Worm (Caenorhabditis elegans): ENCODE measurements around the gene anmt-1.

The anmt-1 gene

DNA sequence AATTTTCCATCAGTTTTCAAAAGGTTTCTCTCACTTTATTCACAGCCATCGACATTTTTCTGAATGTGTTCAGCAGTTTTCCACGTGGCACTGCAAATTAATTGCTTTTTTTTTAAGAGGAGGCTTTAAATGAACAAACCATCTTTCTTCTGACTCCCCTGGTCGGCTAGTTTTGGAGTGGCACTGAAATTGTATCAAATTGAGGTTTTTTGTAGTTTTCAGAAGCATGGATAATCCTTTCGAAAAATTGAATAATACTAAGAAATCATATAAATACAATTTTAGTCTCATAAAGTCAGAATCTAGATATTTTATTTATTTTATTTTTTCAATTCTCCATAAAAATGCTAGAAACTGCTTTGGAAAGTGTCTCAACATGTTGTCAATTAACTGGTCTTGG lies 20.2 kb downstream of the anmt-1 start, which contains the start of gene B0303.16:
Gene B0303.16 (plus strand): TSS at position 301 of the 400 bp plus-strand sequence.
- TF ChIP-seq irx-1 (tag; optimal IDR thresholded peaks at IDR 0.05) (no peak), unc-86 (tag; optimal IDR thresholded peaks at IDR 0.05) (no peak)

DNA sequence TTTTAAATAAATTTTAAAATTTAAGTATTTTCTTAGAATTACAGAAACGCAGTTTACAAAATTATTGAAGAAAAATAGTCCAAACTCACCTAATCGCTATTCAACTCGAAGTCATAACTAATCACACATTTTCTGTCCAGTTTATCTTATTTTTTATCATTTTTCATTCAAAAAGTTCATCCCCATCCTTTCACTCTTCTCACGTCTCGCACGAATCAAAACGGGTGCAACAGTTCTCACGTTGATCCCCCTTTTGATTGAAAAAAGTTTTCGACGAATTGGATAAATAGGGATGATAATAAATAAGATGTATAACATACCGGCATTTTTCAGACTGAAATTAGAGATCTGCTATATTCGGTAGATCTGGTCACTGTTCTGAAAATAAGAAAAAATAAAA lies 25.1 kb downstream of the anmt-1 start:
- peak in 1 of 6 experiments; percentile 20 for TF ChIP-seq elt-3 (tag; optimal IDR thresholded peaks at IDR 0.05)
- TF ChIP-seq nhr-85 (tag) = peak; percentile 73
- TF ChIP-seq blmp-1 (tag; optimal IDR thresholded peaks at IDR 0.05) = peak; percentile 95
- TF ChIP-seq nhr-12 (tag; optimal IDR thresholded peaks at IDR 0.05) = no peak

DNA sequence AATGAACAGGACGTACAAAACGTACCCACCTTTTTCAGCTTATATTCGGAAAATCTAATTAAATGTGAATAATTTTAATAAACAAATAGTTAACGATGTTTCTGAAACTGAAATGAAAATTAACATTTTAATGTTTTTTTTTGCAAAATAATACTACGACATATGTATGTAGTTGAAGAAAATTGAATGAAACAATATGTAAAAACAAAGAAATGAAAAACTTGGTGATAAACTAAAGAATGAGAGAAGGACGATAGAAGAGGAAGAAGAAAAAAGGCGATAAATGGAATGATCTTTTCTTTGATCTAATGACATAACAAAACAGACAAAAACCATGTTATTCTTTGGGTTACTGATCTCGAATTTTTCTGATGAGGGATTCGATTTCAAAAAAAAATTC lies 25.7 kb downstream of the anmt-1 start, which contains the start of gene B0303.11:
Gene B0303.11 (minus strand): TSS at position 101 of the 400 bp plus-strand sequence.
- TF ChIP-seq fkh-8 (tag; optimal IDR thresholded peaks at IDR 0.05) = no peak
- no peak for TF ChIP-seq ces-1 (GFP tag; optimal IDR thresholded peaks at IDR 0.05)
- no peak for TF ChIP-seq egl-13 (tag; optimal IDR thresholded peaks at IDR 0.05)

DNA sequence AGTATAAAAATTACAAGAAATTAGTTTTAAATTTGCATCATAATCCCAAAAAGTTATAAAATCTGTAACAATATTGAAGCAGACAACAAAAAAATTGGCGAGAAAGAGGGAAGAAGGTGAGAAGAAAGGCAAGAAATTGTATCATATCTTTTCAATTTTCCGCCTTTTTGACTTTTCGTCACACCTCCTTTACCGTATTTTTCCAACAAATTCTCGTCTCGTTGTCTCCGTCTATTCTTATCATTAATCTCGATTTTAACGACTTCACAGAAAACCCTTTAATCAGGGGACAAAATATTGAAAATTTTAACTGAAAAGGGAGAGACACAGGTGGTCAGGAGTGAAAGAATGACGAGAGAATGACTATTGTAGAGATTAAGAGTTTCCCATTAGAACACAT lies 28.4 kb downstream of the anmt-1 start:
- no peak for TF ChIP-seq fkh-10 (GFP tag; optimal IDR thresholded peaks at IDR 0.05)
- no peak for TF ChIP-seq ceh-8 (GFP tag; optimal IDR thresholded peaks at IDR 0.05)
- TF ChIP-seq ets-5 (GFP tag; IDR thresholded peaks at IDR 0.05) = no peak
- TF ChIP-seq irx-1 (tag; optimal IDR thresholded peaks at IDR 0.05) = no peak
- TF ChIP-seq xbp-1 (tag; optimal IDR thresholded peaks at IDR 0.05) = no peak
- peak; percentile 4 for TF ChIP-seq lin-14 (GFP tag; optimal IDR thresholded peaks at IDR 0.05)
- TF ChIP-seq unc-86 (tag; optimal IDR thresholded peaks at IDR 0.05) = no peak
- TF ChIP-seq ceh-88 (GFP tag; IDR thresholded peaks at IDR 0.05) = no peak
- no peak for TF ChIP-seq skn-1 (tag; optimal IDR thresholded peaks at IDR 0.05)
- TF ChIP-seq nhr-28 (tag; optimal IDR thresholded peaks at IDR 0.05) = no peak
- TF ChIP-seq lin-35 (GFP tag; optimal IDR thresholded peaks at IDR 0.05) = no peak
- TF ChIP-seq vab-15 (tag; optimal IDR thresholded peaks at IDR 0.05) = no peak
- TF ChIP-seq lin-15B (tag; optimal IDR thresholded peaks at IDR 0.05) = no peak
- no peak for TF ChIP-seq dsc-1 (tag; optimal IDR thresholded peaks at IDR 0.05)
- no peak for TF ChIP-seq elt-2 (tag; optimal IDR thresholded peaks at IDR 0.05)
- no peak for TF ChIP-seq nhr-77 (tag; optimal IDR thresholded peaks at IDR 0.05)
- no peak for TF ChIP-seq pag-3 (tag; optimal IDR thresholded peaks at IDR 0.05; ENCODE audit: borderline replicate concordance, insufficient read depth)
- TF ChIP-seq dpl-1 (GFP tag; optimal IDR thresholded peaks at IDR 0.05) = no peak
- TF ChIP-seq elt-3 (tag; optimal IDR thresholded peaks at IDR 0.05) = peak in 2 of 6 experiments; percentile 1 to 59
- TF ChIP-seq efl-1 (optimal IDR thresholded peaks at IDR 0.05) = no peak
- TF ChIP-seq efl-1 (GFP tag; optimal IDR thresholded peaks at IDR 0.05 in 1 of 2) = no peak
- no peak for TF ChIP-seq hlh-17 (GFP tag; optimal IDR thresholded peaks at IDR 0.05; ENCODE audit: borderline replicate concordance)
- no peak for TF ChIP-seq snu-23 (GFP tag; optimal IDR thresholded peaks at IDR 0.05)
- TF ChIP-seq zip-4 (GFP tag; optimal IDR thresholded peaks at IDR 0.05) = no peak
- no peak for TF ChIP-seq lir-3 (tag; optimal IDR thresholded peaks at IDR 0.05; ENCODE audit: poor library complexity)
- peak; percentile 54 for TF ChIP-seq blmp-1 (tag; optimal IDR thresholded peaks at IDR 0.05)

DNA sequence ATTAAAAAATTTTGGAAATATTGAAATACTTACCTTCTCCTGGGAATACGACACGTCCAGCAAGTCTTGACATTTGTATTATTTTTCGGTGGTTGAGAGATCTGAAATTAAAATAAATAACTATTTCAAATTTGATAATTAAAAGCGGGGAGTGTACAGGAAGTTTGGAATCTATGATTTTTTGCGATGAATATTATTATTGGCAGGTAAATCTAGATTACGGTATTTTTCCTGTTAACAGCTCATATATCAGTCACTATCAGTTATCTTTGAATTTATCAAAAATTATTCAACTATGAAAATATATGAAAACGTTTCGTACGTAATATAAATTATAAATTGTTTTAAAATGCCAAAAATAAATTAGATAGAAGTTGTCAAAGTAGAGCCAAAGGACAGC lies 31.5 kb downstream of the anmt-1 start, which contains the start of gene B0303.14:
Gene B0303.14 (minus strand): TSS at position 101 of the 400 bp plus-strand sequence.
- TF ChIP-seq isw-1 (GFP tag; IDR thresholded peaks at IDR 0.05) (no peak), vab-15 (tag; optimal IDR thresholded peaks at IDR 0.05) (no peak), mep-1 (tag; optimal IDR thresholded peaks at IDR 0.05) (no peak), dsc-1 (tag; optimal IDR thresholded peaks at IDR 0.05) (no peak), lin-15B (tag; optimal IDR thresholded peaks at IDR 0.05) (no peak), ztf-4 (tag; optimal IDR thresholded peaks at IDR 0.05) (no peak), pqm-1 (tag; optimal IDR thresholded peaks at IDR 0.05) (no peak), mab-9 (GFP tag; IDR thresholded peaks at IDR 0.05) (no peak), snpc-4 (tag; optimal IDR thresholded peaks at IDR 0.05) (no peak), lin-13 (GFP tag; optimal IDR thresholded peaks at IDR 0.05) (no peak), unc-30 (tag; optimal IDR thresholded peaks at IDR 0.05) (no peak), nhr-12 (tag; optimal IDR thresholded peaks at IDR 0.05) (no peak), unc-62 (GFP tag; optimal IDR thresholded peaks at IDR 0.05) (no peak), ceh-63 (GFP tag; optimal IDR thresholded peaks at IDR 0.05) (no peak), sox-4 (tag; optimal IDR thresholded peaks at IDR 0.05) (no peak), aly-2 (tag; optimal IDR thresholded peaks at IDR 0.05) (no peak), pax-3 (tag; optimal IDR thresholded peaks at IDR 0.05) (no peak), tlp-1 (tag; optimal IDR thresholded peaks at IDR 0.05) (no peak), nhr-84 (tag; optimal IDR thresholded peaks at IDR 0.05) (no peak)
